Worm (Caenorhabditis elegans) whole organism, L2 larva: ENCODE data around the gene F14F9.3.

Source experiments
- C34F6.9 ChIP-seq: fragments of 150-350 bp; optimal IDR thresholded peaks from 2 replicates; lab custom pipeline; 2014; ENCODE audit warnings: missing biosample characterization, missing genetic modification characterization
- F13H6.1 ChIP-seq: sonication (generic microtip); optimal IDR thresholded peaks from 2 replicates; lab custom pipeline; 2016; ENCODE audit warnings: missing genetic modification characterization, missing compliant biosample characterization
- R02D3.7 ChIP-seq: fragments of 150-350 bp; optimal IDR thresholded peaks from 2 replicates; lab custom pipeline; 2014; ENCODE audit warnings: missing biosample characterization, missing genetic modification characterization
- Y55F3AM.14 ChIP-seq: fragments of 200-800 bp; sonication (Bioruptor generic); optimal IDR thresholded peaks from 2 replicates; lab custom pipeline; 2018; ENCODE audit warnings: mild to moderate bottlenecking, missing genetic modification characterization, missing compliant biosample characterization
- ZK546.5 ChIP-seq: sonication (generic microtip); optimal IDR thresholded peaks from 2 replicates; lab custom pipeline; 2017; ENCODE audit warnings: missing biosample characterization, missing genetic modification characterization
- alr-1 ChIP-seq: fragments of 150-350 bp; optimal IDR thresholded peaks from 2 replicates; lab custom pipeline; 2014; ENCODE audit warnings: missing biosample characterization, missing genetic modification characterization
- aly-2 ChIP-seq: fragments of 150-350 bp; optimal IDR thresholded peaks from 2 replicates; lab custom pipeline; 2014; ENCODE audit warnings: missing biosample characterization, missing genetic modification characterization
- ama-1 ChIP-seq: fragments of 150-350 bp; optimal IDR thresholded peaks from 2 replicates; lab custom pipeline; 2018; ENCODE audit warnings: inconsistent platforms
- blmp-1 ChIP-seq: sonication (generic microtip); optimal IDR thresholded peaks from 2 replicates; lab custom pipeline; 2017; ENCODE audit warnings: missing genetic modification characterization, mild to moderate bottlenecking, missing compliant biosample characterization, antibody characterized with exemption, moderate library complexity; ENCODE audit not compliant: insufficient read depth
- ceh-16 ChIP-seq: fragments of 150-350 bp; optimal IDR thresholded peaks from 2 replicates; lab custom pipeline; 2014; ENCODE audit warnings: missing biosample characterization, missing genetic modification characterization
- ceh-82 ChIP-seq: fragments of 150-350 bp; optimal IDR thresholded peaks from 2 replicates; lab custom pipeline; 2014; ENCODE audit warnings: missing biosample characterization, missing genetic modification characterization
- crh-2 ChIP-seq: sonication (generic microtip); optimal IDR thresholded peaks from 2 replicates; lab custom pipeline; 2017; ENCODE audit warnings: missing biosample characterization, missing genetic modification characterization
- dmd-4 ChIP-seq: sonication (generic microtip); optimal IDR thresholded peaks from 2 replicates; lab custom pipeline; 2017; ENCODE audit warnings: missing biosample characterization, missing genetic modification characterization
- egl-27 ChIP-seq: sonication (generic microtip); optimal IDR thresholded peaks from 3 replicates; lab custom pipeline; 2017; ENCODE audit warnings: missing biosample characterization, missing genetic modification reagents, missing genetic modification characterization
- elt-1 ChIP-seq: fragments of 150-350 bp; optimal IDR thresholded peaks from 2 replicates; lab custom pipeline; 2014; ENCODE audit warnings: missing biosample characterization, missing genetic modification characterization
- elt-3 ChIP-seq: sonication (generic microtip); optimal IDR thresholded peaks from 2 replicates; lab custom pipeline; 2017; ENCODE audit warnings: missing biosample characterization, missing genetic modification characterization
- fos-1 ChIP-seq: fragments of 150-350 bp; optimal IDR thresholded peaks from 2 replicates; lab custom pipeline; 2014; ENCODE audit warnings: missing biosample characterization, missing genetic modification characterization
- gmeb-1 ChIP-seq: fragments of 150-350 bp; optimal IDR thresholded peaks from 2 replicates; lab custom pipeline; 2014; ENCODE audit warnings: missing biosample characterization, missing genetic modification characterization
- lin-11 ChIP-seq: fragments of 150-350 bp; sonication (generic microtip); optimal IDR thresholded peaks from 2 replicates; lab custom pipeline; 2014; ENCODE audit warnings: missing biosample characterization, missing genetic modification characterization, inconsistent platforms, mixed read lengths
- lin-13 ChIP-seq: fragments of 150-350 bp; optimal IDR thresholded peaks from 2 replicates; lab custom pipeline; 2014; ENCODE audit warnings: missing biosample characterization, missing genetic modification reagents, missing genetic modification characterization
- lin-39 ChIP-seq: fragments of 150-350 bp; optimal IDR thresholded peaks from 2 replicates; lab custom pipeline; 2014; ENCODE audit warnings: missing biosample characterization, missing genetic modification reagents, missing genetic modification characterization
- lsy-2 ChIP-seq, 2 experiments: fragments of 150-350 bp in 1 of 2; sonication (generic microtip) in 1 of 2; optimal IDR thresholded peaks; 2 replicates each; lab custom pipeline; 2014 to 2017; ENCODE audit warnings: missing biosample characterization in 2 of 2, missing genetic modification characterization in 2 of 2
- mab-5 ChIP-seq: fragments of 150-350 bp; optimal IDR thresholded peaks from 2 replicates; lab custom pipeline; 2014; ENCODE audit warnings: missing biosample characterization, missing genetic modification characterization
- mbf-1 ChIP-seq: sonication (generic microtip); optimal IDR thresholded peaks from 2 replicates; lab custom pipeline; 2017; ENCODE audit warnings: missing biosample characterization, missing genetic modification characterization
- mdl-1 ChIP-seq, 2 experiments: fragments of 150-350 bp in 1 of 2; sonication (generic microtip) in 1 of 2; optimal IDR thresholded peaks; 2 replicates each; lab custom pipeline; 2017; ENCODE audit warnings: missing biosample characterization in 2 of 2, missing genetic modification characterization in 2 of 2
- nhr-10 ChIP-seq: sonication (generic microtip); optimal IDR thresholded peaks from 2 replicates; lab custom pipeline; 2017; ENCODE audit warnings: missing biosample characterization, missing genetic modification characterization
- nhr-11 ChIP-seq: fragments of 150-350 bp; optimal IDR thresholded peaks from 2 replicates; lab custom pipeline; 2014; ENCODE audit warnings: missing biosample characterization, missing genetic modification characterization
- nhr-12 ChIP-seq: fragments of 150-350 bp; optimal IDR thresholded peaks from 2 replicates; lab custom pipeline; 2014; ENCODE audit warnings: missing biosample characterization, missing genetic modification characterization
- nhr-129 ChIP-seq: fragments of 150-350 bp; optimal IDR thresholded peaks from 2 replicates; lab custom pipeline; 2014; ENCODE audit warnings: missing biosample characterization, missing genetic modification characterization
- nhr-21 ChIP-seq: fragments of 150-350 bp; optimal IDR thresholded peaks from 2 replicates; lab custom pipeline; 2014; ENCODE audit warnings: missing biosample characterization, missing genetic modification characterization
- nhr-23 ChIP-seq: fragments of 150-350 bp; optimal IDR thresholded peaks from 2 replicates; lab custom pipeline; 2014; ENCODE audit warnings: missing biosample characterization, missing genetic modification reagents, missing genetic modification characterization
- nhr-237 ChIP-seq: fragments of 150-350 bp; optimal IDR thresholded peaks from 2 replicates; lab custom pipeline; 2014; ENCODE audit warnings: missing biosample characterization, missing genetic modification characterization
- nhr-25 ChIP-seq: fragments of 150-350 bp; sonication (generic microtip); optimal IDR thresholded peaks from 3 replicates; lab custom pipeline; 2014; ENCODE audit warnings: missing biosample characterization, missing genetic modification characterization
- nhr-6 ChIP-seq: fragments of 150-350 bp; optimal IDR thresholded peaks from 2 replicates; lab custom pipeline; 2014; ENCODE audit warnings: missing biosample characterization, missing genetic modification characterization
- nhr-77 ChIP-seq: fragments of 150-350 bp; optimal IDR thresholded peaks from 2 replicates; lab custom pipeline; 2014; ENCODE audit warnings: missing biosample characterization, missing genetic modification characterization
- peb-1 ChIP-seq: fragments of 150-350 bp; optimal IDR thresholded peaks from 2 replicates; lab custom pipeline; 2014; ENCODE audit warnings: missing biosample characterization, missing genetic modification characterization
- sem-4 ChIP-seq: fragments of 150-350 bp; optimal IDR thresholded peaks from 2 replicates; lab custom pipeline; 2014; ENCODE audit warnings: missing biosample characterization, missing genetic modification reagents, missing genetic modification characterization
- skn-1 ChIP-seq: sonication (generic microtip); optimal IDR thresholded peaks from 2 replicates; lab custom pipeline; 2017; ENCODE audit warnings: missing biosample characterization, missing genetic modification characterization
- sma-3 ChIP-seq: sonication (generic microtip); optimal IDR thresholded peaks from 2 replicates; lab custom pipeline; 2016; ENCODE audit warnings: missing genetic modification reagents, missing genetic modification characterization, missing compliant biosample characterization
- sma-9 ChIP-seq, 2 experiments: fragments of 150-350 bp in 1 of 2; sonication (generic microtip) in 1 of 2; optimal IDR thresholded peaks; 2 replicates each; lab custom pipeline; 2014 to 2016; ENCODE audit warnings: missing genetic modification characterization in 2 of 2, mild to moderate bottlenecking in 1 of 2, missing biosample characterization in 1 of 2, missing compliant biosample characterization in 1 of 2, missing genetic modification reagents in 1 of 2, moderate library complexity in 1 of 2
- snpc-4 ChIP-seq: fragments of 150-350 bp; optimal IDR thresholded peaks from 2 replicates; lab custom pipeline; 2014; ENCODE audit warnings: missing biosample characterization, missing genetic modification characterization
- unc-39 ChIP-seq: fragments of 150-350 bp; optimal IDR thresholded peaks from 2 replicates; lab custom pipeline; 2014; ENCODE audit warnings: missing biosample characterization, missing genetic modification characterization
- unc-55 ChIP-seq: fragments of 150-350 bp; sonication (generic microtip); optimal IDR thresholded peaks from 3 replicates; lab custom pipeline; 2014; ENCODE audit warnings: missing biosample characterization, missing genetic modification reagents, missing genetic modification characterization
- zag-1 ChIP-seq: fragments of 150-350 bp; optimal IDR thresholded peaks from 2 replicates; lab custom pipeline; 2014; ENCODE audit warnings: missing biosample characterization, missing genetic modification characterization
- ztf-1 ChIP-seq: fragments of 200-800 bp; sonication (Bioruptor generic); conservative IDR thresholded peaks from 2 replicates; pipeline ENCODE4 v1.3.6; 2022; ENCODE audit warnings: missing genetic modification characterization, missing compliant biosample characterization
- ztf-11 ChIP-seq: sonication (generic microtip); optimal IDR thresholded peaks from 2 replicates; lab custom pipeline; 2017; ENCODE audit warnings: missing biosample characterization, missing genetic modification characterization
- ztf-4 ChIP-seq: fragments of 150-350 bp; optimal IDR thresholded peaks from 2 replicates; lab custom pipeline; 2014; ENCODE audit warnings: missing biosample characterization, missing genetic modification characterization

F14F9.3 gene

DNA sequence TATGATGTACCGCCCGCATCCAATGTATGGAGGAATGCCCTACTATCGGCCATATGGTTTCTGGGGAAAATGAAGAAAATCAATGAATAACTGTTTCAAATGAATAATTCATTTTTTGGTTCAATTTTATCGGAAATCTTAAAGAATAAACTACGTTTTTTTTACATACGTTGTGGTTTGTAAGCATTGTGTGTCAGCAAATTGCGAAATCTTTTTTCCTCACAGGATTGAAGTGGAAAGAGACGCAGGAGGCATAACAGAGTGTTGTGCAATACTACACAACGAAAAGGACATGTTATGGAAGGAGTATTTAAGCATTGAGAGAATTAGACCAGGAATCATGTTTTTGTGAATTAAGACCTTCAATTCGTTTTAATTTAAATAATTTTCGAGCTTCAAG is 6.6 kb upstream of the F14F9.3 start:
- no peak for TF ChIP-seq ceh-82 (tag; lab: Kevin White, UChicago)
- no peak for TF ChIP-seq elt-3 (tag; lab: Kevin White, UChicago)
- no peak for TF ChIP-seq lin-39 (tag; lab: Kevin White, UChicago)
- TF ChIP-seq peb-1 (tag; lab: Kevin White, UChicago): no peak
- no peak for TF ChIP-seq R02D3.7
- TF ChIP-seq Y55F3AM.14: no peak
- no peak for TF ChIP-seq ztf-11 (tag; lab: Kevin White, UChicago)
- TF ChIP-seq lsy-2 (tag; optimal IDR thresholded peaks at IDR 0.05; lab: Kevin White, UChicago): peak in 1 of 2 experiments; percentile 23
- TF ChIP-seq C34F6.9 (tag; lab: Kevin White, UChicago): peak; percentile 61
- TF ChIP-seq fos-1 (tag; lab: Kevin White, UChicago): peak; percentile 68
- no peak for TF ChIP-seq blmp-1 (tag; lab: Kevin White, UChicago)
- no peak for TF ChIP-seq dmd-4 (tag; lab: Kevin White, UChicago)
- TF ChIP-seq nhr-10 (tag; lab: Kevin White, UChicago): no peak
- TF ChIP-seq nhr-129 (tag; lab: Kevin White, UChicago): peak; percentile 100
- no peak for TF ChIP-seq gmeb-1
- no peak for TF ChIP-seq aly-2 (tag; lab: Kevin White, UChicago)
- no peak for TF ChIP-seq ama-1 (lab: Kevin White, UChicago)
- TF ChIP-seq ZK546.5 (tag; lab: Kevin White, UChicago): no peak
- TF ChIP-seq nhr-21 (tag; lab: Kevin White, UChicago): no peak
- no peak for TF ChIP-seq sem-4 (tag; lab: Kevin White, UChicago)
- TF ChIP-seq nhr-12 (tag; lab: Kevin White, UChicago): no peak
- no peak for TF ChIP-seq lin-11 (tag; lab: Kevin White, UChicago)
- TF ChIP-seq lin-13 (GFP tag; lab: Kevin White, UChicago): no peak
- no peak for TF ChIP-seq mdl-1 (tag; optimal IDR thresholded peaks at IDR 0.05; lab: Kevin White, UChicago)
- TF ChIP-seq sma-9 (GFP tag; optimal IDR thresholded peaks at IDR 0.05; lab: Kevin White, UChicago): no peak
- TF ChIP-seq sma-9 (tag; optimal IDR thresholded peaks at IDR 0.05; lab: Kevin White, UChicago): no peak
- no peak for TF ChIP-seq nhr-237 (tag; lab: Kevin White, UChicago)
- TF ChIP-seq snpc-4 (tag; lab: Kevin White, UChicago): peak; percentile 18
- peak; percentile 52 for TF ChIP-seq skn-1 (tag; lab: Kevin White, UChicago)
- TF ChIP-seq ztf-1: no peak
- no peak for TF ChIP-seq nhr-23 (tag; lab: Kevin White, UChicago)
- TF ChIP-seq mbf-1 (tag; lab: Kevin White, UChicago): no peak
- no peak for TF ChIP-seq elt-1 (tag; lab: Kevin White, UChicago)
- no peak for TF ChIP-seq unc-39 (tag; lab: Kevin White, UChicago)
- TF ChIP-seq mab-5 (tag; lab: Kevin White, UChicago): no peak
- TF ChIP-seq nhr-25 (tag; lab: Kevin White, UChicago): no peak
- no peak for TF ChIP-seq egl-27 (tag; lab: Kevin White, UChicago)
- TF ChIP-seq alr-1 (tag; lab: Kevin White, UChicago): no peak
- TF ChIP-seq zag-1 (tag; lab: Kevin White, UChicago): no peak
- TF ChIP-seq ztf-4 (tag; lab: Kevin White, UChicago): no peak
- TF ChIP-seq F13H6.1 (tag; lab: Kevin White, UChicago): no peak
- peak; percentile 83 for TF ChIP-seq unc-55 (GFP tag; lab: Kevin White, UChicago)
- no peak for TF ChIP-seq nhr-77 (tag; lab: Kevin White, UChicago)
- TF ChIP-seq nhr-11 (tag; lab: Kevin White, UChicago): no peak
- TF ChIP-seq nhr-6 (tag; lab: Kevin White, UChicago): no peak
- no peak for TF ChIP-seq ceh-16 (tag; lab: Kevin White, UChicago)
- TF ChIP-seq crh-2 (tag; lab: Kevin White, UChicago): no peak
- no peak for TF ChIP-seq sma-3 (GFP tag; lab: Kevin White, UChicago)
- TF ChIP-seq, all 48 proteins: peak for 7
